Worm (Caenorhabditis elegans): Measurements from ENCODE around the gene D2023.4.

- TF ChIP-seq zag-1 (tag; optimal IDR thresholded peaks at IDR 0.05): no peak
- TF ChIP-seq lin-39 (tag; optimal IDR thresholded peaks at IDR 0.05): no peak
- TF ChIP-seq nhr-237 (tag; optimal IDR thresholded peaks at IDR 0.05): no peak
- no peak for TF ChIP-seq aly-2 (tag; optimal IDR thresholded peaks at IDR 0.05)
- no peak for TF ChIP-seq unc-130 (tag; optimal IDR thresholded peaks at IDR 0.05)
- TF ChIP-seq ceh-82 (tag; optimal IDR thresholded peaks at IDR 0.05): no peak
- TF ChIP-seq rnt-1 (tag; optimal IDR thresholded peaks at IDR 0.05): no peak
- TF ChIP-seq xbp-1 (tag; optimal IDR thresholded peaks at IDR 0.05): no peak
- TF ChIP-seq nhr-12 (tag; optimal IDR thresholded peaks at IDR 0.05): no peak
- no peak for TF ChIP-seq nhr-11 (tag; optimal IDR thresholded peaks at IDR 0.05)
- TF ChIP-seq ztf-4 (tag; optimal IDR thresholded peaks at IDR 0.05): no peak
These were observed 49.0 kb downstream of the D2023.4 start, which contains the start of gene F55A11.6 for ce11 chrV:11776538-11776937.
